Worm (Caenorhabditis elegans): ENCODE results near the gene Y73B6BL.31.

ce11 chrIV:6474751-6475150 lies 33.0 kb downstream of the Y73B6BL.31 start:
- TF ChIP-seq dao-5 (tag; optimal IDR thresholded peaks at IDR 0.05): no peak
- TF ChIP-seq him-1 (tag; optimal IDR thresholded peaks at IDR 0.05): no peak
- no peak for TF ChIP-seq W03F9.2 (tag; optimal IDR thresholded peaks at IDR 0.05)
